Fruit fly (Drosophila melanogaster) whole organism, adult: Measurements from ENCODE around the gene Naprt.

Experiments
- CG11617 ChIP-seq: fragments of 200-800 bp; sonication (Bioruptor generic); optimal IDR thresholded peaks from 2 replicates; lab custom pipeline; 2017; ENCODE audit warnings: mild to moderate bottlenecking, missing biosample characterization, missing genetic modification reagents, missing genetic modification characterization
- CG12768 ChIP-seq: fragments of 200-800 bp; sonication (Bioruptor generic); optimal IDR thresholded peaks from 2 replicates; lab custom pipeline; 2017; ENCODE audit warnings: missing biosample characterization, missing genetic modification characterization, mild to moderate bottlenecking, moderate library complexity, missing genetic modification reagents
- CG14711 ChIP-seq: fragments of 200-800 bp; sonication (Bioruptor generic); optimal IDR thresholded peaks from 2 replicates; lab custom pipeline; 2018; ENCODE audit warnings: missing biosample characterization, mild to moderate bottlenecking, missing genetic modification characterization, moderate library complexity
- CG1620 ChIP-seq: fragments of 200-800 bp; sonication (Bioruptor generic); optimal IDR thresholded peaks from 2 replicates; lab custom pipeline; 2016; ENCODE audit warnings: missing biosample characterization, missing genetic modification characterization
- CG33017 ChIP-seq: fragments of 200-800 bp; sonication (Bioruptor generic); optimal IDR thresholded peaks from 2 replicates; lab custom pipeline; 2018; ENCODE audit warnings: missing biosample characterization, mild to moderate bottlenecking, missing genetic modification characterization, moderate library complexity
- CG5204 ChIP-seq: fragments of 200-800 bp; sonication (Bioruptor generic); optimal IDR thresholded peaks from 2 replicates; lab custom pipeline; 2016; ENCODE audit warnings: missing biosample characterization, missing genetic modification characterization
- CG7045 ChIP-seq: fragments of 200-800 bp; sonication (Bioruptor generic); optimal IDR thresholded peaks from 2 replicates; lab custom pipeline; 2017; ENCODE audit warnings: missing biosample characterization, mild to moderate bottlenecking, missing genetic modification characterization
- CG7101 ChIP-seq: fragments of 200-800 bp; sonication (Bioruptor generic); optimal IDR thresholded peaks from 2 replicates; lab custom pipeline; 2018; ENCODE audit warnings: missing biosample characterization, mild to moderate bottlenecking, missing genetic modification characterization, moderate library complexity
- Clk ChIP-seq: fragments of 200-800 bp; sonication (Bioruptor generic); optimal IDR thresholded peaks from 2 replicates; lab custom pipeline; 2017; ENCODE audit warnings: missing biosample characterization, missing genetic modification characterization
- Crg-1 ChIP-seq: fragments of 200-800 bp; sonication (Bioruptor generic); optimal IDR thresholded peaks from 2 replicates; lab custom pipeline; 2016; ENCODE audit warnings: missing biosample characterization, missing genetic modification characterization
- Hr96 ChIP-seq: fragments of 200-800 bp; sonication (Bioruptor generic); optimal IDR thresholded peaks from 2 replicates; lab custom pipeline; 2016; ENCODE audit warnings: missing biosample characterization, missing genetic modification characterization
- Mnt ChIP-seq: fragments of 200-800 bp; sonication (Bioruptor generic); optimal IDR thresholded peaks from 2 replicates; lab custom pipeline; 2016; ENCODE audit warnings: missing biosample characterization, mild to moderate bottlenecking, missing genetic modification characterization
- bab1 ChIP-seq: fragments of 200-800 bp; sonication (Bioruptor generic); optimal IDR thresholded peaks from 3 replicates; lab custom pipeline; 2019; ENCODE audit warnings: missing biosample characterization, mild to moderate bottlenecking, missing genetic modification characterization, moderate library complexity
- cic ChIP-seq: fragments of 200-800 bp; sonication (Bioruptor generic); optimal IDR thresholded peaks from 2 replicates; lab custom pipeline; 2017; ENCODE audit warnings: missing biosample characterization, mild to moderate bottlenecking, missing genetic modification characterization, moderate library complexity
- cnc ChIP-seq, 2 experiments: fragments of >200 bp; optimal IDR thresholded peaks; 2 replicates each; lab custom pipeline; 2017
- kay ChIP-seq: fragments of 200-800 bp; sonication (Bioruptor generic); peaks from one replicate; lab custom pipeline; 2016; ENCODE audit warnings: missing biosample characterization, missing genetic modification characterization, borderline replicate concordance
- ovo ChIP-seq: fragments of 200-800 bp; sonication (Bioruptor generic); optimal IDR thresholded peaks from 2 replicates; lab custom pipeline; 2016; ENCODE audit warnings: missing biosample characterization, missing genetic modification characterization
- pad ChIP-seq: fragments of 200-800 bp; sonication (Bioruptor generic); optimal IDR thresholded peaks from 3 replicates; lab custom pipeline; 2017; ENCODE audit warnings: missing biosample characterization, missing genetic modification characterization, mild to moderate bottlenecking, moderate library complexity, missing genetic modification reagents
- tj ChIP-seq: fragments of 200-800 bp; sonication (Bioruptor generic); optimal IDR thresholded peaks from 3 replicates; lab custom pipeline; 2017; ENCODE audit warnings: missing biosample characterization, mild to moderate bottlenecking, missing genetic modification characterization, moderate library complexity
- toe ChIP-seq: fragments of 200-800 bp; sonication (Bioruptor generic); optimal IDR thresholded peaks from 2 replicates; lab custom pipeline; 2016; ENCODE audit warnings: missing biosample characterization, missing genetic modification characterization

Naprt gene

dm6 chr2L:4196347-4197142 is 1.3 kb downstream of the Naprt start:
- TF ChIP-seq toe: no peak
- no peak for TF ChIP-seq Mnt (GFP tag; lab: Kevin White, UChicago)
- no peak for TF ChIP-seq Crg-1 (GFP tag; lab: Kevin White, UChicago)
- TF ChIP-seq cnc (optimal IDR thresholded peaks at IDR 0.05; lab: Kevin White, UChicago): no peak
- TF ChIP-seq CG12768: no peak
- TF ChIP-seq pad (GFP tag; lab: Kevin White, UChicago): no peak
- no peak for TF ChIP-seq bab1
- TF ChIP-seq tj (GFP tag; lab: Kevin White, UChicago): peak; percentile 81
- no peak for TF ChIP-seq Hr96
- TF ChIP-seq CG14711 (tag; lab: Kevin White, UChicago): peak; percentile 13
- no peak for TF ChIP-seq CG1620 (GFP tag; lab: Kevin White, UChicago)
- no peak for TF ChIP-seq CG5204 (GFP tag; lab: Kevin White, UChicago)
- TF ChIP-seq CG7045 (GFP tag; lab: Kevin White, UChicago): no peak
- TF ChIP-seq Clk (GFP tag; lab: Kevin White, UChicago): no peak
- TF ChIP-seq cic (GFP tag; lab: Kevin White, UChicago): peak; percentile 24
- no peak for TF ChIP-seq ovo (GFP tag; lab: Kevin White, UChicago)
- TF ChIP-seq kay (GFP tag; lab: Kevin White, UChicago): peak; percentile 95
- peak; percentile 15 for TF ChIP-seq CG33017
- no peak for TF ChIP-seq CG7101 (tag; lab: Kevin White, UChicago)
- TF ChIP-seq CG11617 (GFP tag; lab: Kevin White, UChicago): no peak

DNA sequence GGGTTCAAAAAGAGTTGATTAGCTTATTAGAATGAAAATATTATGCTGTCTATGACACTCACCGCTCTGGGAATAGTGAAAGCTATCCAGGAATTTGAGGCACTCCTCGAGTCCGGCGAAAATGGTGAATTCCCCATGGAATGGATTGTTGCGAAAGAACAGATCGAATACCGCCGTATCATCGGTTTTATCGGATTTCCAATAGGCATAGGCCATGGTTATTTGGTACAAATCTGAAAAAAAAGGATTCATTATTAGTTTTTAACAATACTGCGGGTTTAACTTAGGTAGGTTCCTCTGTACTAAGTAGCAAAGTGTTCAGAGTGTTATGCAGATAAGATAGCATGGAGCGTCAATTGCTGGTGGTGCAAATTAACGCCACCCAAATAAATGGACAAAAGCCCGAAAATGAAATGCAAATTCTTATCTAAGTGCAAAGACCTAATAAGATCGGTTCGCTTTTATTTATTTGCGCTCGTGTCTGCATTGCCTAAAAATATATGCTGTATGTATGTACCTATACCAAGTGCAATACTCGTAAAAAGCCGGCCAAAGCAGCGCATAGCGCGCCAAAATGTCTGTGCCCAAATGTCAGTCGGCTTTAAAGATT is 2.1 kb downstream of the Naprt start:
- TF ChIP-seq CG12768 (no peak), CG11617 (GFP tag; lab: Kevin White, UChicago) (no peak), Mnt (GFP tag; lab: Kevin White, UChicago) (no peak), CG7045 (GFP tag; lab: Kevin White, UChicago) (no peak)

dm6 chr2L:4187631-4188173 is 10.2 kb downstream of the Naprt start, which contains the start of the genes Tbcc and lectin-24Db:
Gene Tbcc (minus strand): TSS chr2L:4187793.
Gene lectin-24Db (plus strand): TSS chr2L:4188123.
- TF ChIP-seq CG5204 (GFP tag; lab: Kevin White, UChicago) (no peak), kay (GFP tag; lab: Kevin White, UChicago) (peak; percentile 92), Mnt (GFP tag; lab: Kevin White, UChicago) (peak; percentile 21), ovo (GFP tag; lab: Kevin White, UChicago) (peak; percentile 60)

DNA sequence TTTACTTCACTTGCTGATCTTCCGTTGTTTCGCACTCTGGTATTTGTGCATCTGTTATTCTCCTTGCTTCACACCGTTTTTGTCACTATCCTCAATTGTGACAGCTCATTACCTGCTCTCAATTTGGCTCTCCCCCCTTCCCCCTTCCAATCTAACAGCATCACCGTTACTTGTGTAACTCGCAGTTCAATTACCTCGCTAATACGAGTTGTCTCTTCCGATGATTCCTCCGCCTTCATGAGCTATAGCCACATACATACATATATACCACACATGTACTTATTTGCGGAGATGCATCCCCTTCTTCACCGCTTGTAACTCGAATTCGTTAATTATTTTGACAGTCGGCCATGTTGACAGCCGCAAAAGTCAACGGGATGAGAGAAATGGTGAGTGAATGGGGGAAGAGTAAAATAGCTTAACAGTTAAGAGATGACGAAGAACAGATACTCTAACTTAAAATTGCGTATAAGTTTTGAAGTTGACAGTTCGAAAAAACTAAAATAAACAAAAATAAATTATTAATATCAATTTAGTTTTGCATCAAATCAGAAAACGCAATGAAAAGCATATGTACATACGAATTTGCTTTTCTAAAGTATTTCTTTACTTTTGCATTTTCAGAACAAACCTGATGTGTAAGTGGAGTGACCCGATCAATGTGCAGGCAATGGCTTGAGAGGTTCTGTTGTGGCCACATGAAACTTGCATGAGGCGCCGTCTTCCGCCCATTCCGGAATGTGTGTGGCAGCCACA is 12.4 kb downstream of the Naprt start:
- TF ChIP-seq CG5204 (GFP tag; lab: Kevin White, UChicago) (no peak), tj (GFP tag; lab: Kevin White, UChicago) (no peak), toe (no peak), CG11617 (GFP tag; lab: Kevin White, UChicago) (no peak), CG33017 (no peak), cic (GFP tag; lab: Kevin White, UChicago) (no peak), CG12768 (no peak), pad (GFP tag; lab: Kevin White, UChicago) (peak; percentile 95), CG1620 (GFP tag; lab: Kevin White, UChicago) (no peak), CG7101 (tag; lab: Kevin White, UChicago) (peak; percentile 18), CG7045 (GFP tag; lab: Kevin White, UChicago) (no peak), bab1 (peak; percentile 15), cnc (optimal IDR thresholded peaks at IDR 0.05; lab: Kevin White, UChicago) (no peak), Hr96 (no peak), Mnt (GFP tag; lab: Kevin White, UChicago) (no peak), ovo (GFP tag; lab: Kevin White, UChicago) (peak; percentile 40), Crg-1 (GFP tag; lab: Kevin White, UChicago) (no peak), CG14711 (tag; lab: Kevin White, UChicago) (no peak), Clk (GFP tag; lab: Kevin White, UChicago) (no peak), kay (GFP tag; lab: Kevin White, UChicago) (no peak)

DNA sequence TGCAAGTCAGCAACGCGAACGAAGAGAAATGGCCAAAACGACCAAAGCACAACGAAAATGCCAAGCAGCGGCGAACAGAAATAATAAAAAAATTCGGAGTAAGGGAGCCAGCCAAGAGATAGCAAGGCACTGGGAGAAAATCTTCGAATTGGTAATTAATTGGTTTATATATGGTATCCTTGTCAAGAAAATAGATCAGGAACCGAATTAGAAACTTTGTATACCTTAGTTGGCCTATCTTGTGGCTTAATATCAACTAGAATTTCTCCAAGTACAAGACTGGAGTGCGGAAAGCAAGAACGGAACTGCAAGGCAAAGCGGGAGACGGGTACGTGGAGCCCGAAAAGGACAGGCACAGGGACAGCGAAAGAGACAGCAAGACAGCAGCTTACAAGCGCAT is 17.9 kb downstream of the Naprt start:
- TF ChIP-seq CG5204 (GFP tag; lab: Kevin White, UChicago): no peak
- TF ChIP-seq Mnt (GFP tag; lab: Kevin White, UChicago): no peak
- TF ChIP-seq tj (GFP tag; lab: Kevin White, UChicago): no peak
- no peak for TF ChIP-seq cic (GFP tag; lab: Kevin White, UChicago)
- no peak for TF ChIP-seq CG1620 (GFP tag; lab: Kevin White, UChicago)
- no peak for TF ChIP-seq CG12768
- no peak for TF ChIP-seq cnc (optimal IDR thresholded peaks at IDR 0.05; lab: Kevin White, UChicago)
- TF ChIP-seq pad (GFP tag; lab: Kevin White, UChicago): no peak
- no peak for TF ChIP-seq Hr96
- no peak for TF ChIP-seq CG7045 (GFP tag; lab: Kevin White, UChicago)
- TF ChIP-seq CG7101 (tag; lab: Kevin White, UChicago): no peak
- no peak for TF ChIP-seq kay (GFP tag; lab: Kevin White, UChicago)
